Fruit fly (Drosophila melanogaster) whole organism, embryonic: Measurements from ENCODE around the gene CG9776.
A peak's percentile ranks its signal among the peaks of the same experiment; 100 is the strongest.

Experiments
- Bdp1 ChIP-seq: fragments of 200-800 bp; sonication (Bioruptor generic); optimal IDR thresholded peaks from 3 replicates; lab custom pipeline; 2016; ENCODE audit warnings: missing biosample characterization, missing genetic modification characterization
- CG10565 ChIP-seq: fragments of 200-800 bp; sonication (Bioruptor generic); optimal IDR thresholded peaks from 3 replicates; lab custom pipeline; 2016; ENCODE audit warnings: missing biosample characterization, mild to moderate bottlenecking, missing genetic modification characterization
- CG12219 ChIP-seq: fragments of 200-800 bp; sonication (Bioruptor generic); optimal IDR thresholded peaks from 3 replicates; lab custom pipeline; 2018; ENCODE audit warnings: missing biosample characterization, mild to moderate bottlenecking, missing genetic modification characterization
- CG12769 ChIP-seq: fragments of 200-800 bp; sonication (Bioruptor generic); optimal IDR thresholded peaks from 2 replicates; lab custom pipeline; 2019; ENCODE audit warnings: missing biosample characterization, mild to moderate bottlenecking, missing genetic modification characterization, moderate library complexity
- CG14860 ChIP-seq: fragments of 200-800 bp; sonication (Bioruptor generic); IDR thresholded peaks from 3 replicates; pipeline ENCODE4 v1.3.6; 2022; ENCODE audit warnings: missing biosample characterization, missing genetic modification characterization; ENCODE audit not compliant: partially characterized antibody
- CG16815 ChIP-seq: fragments of 200-800 bp; sonication (Bioruptor generic); optimal IDR thresholded peaks from 3 replicates; lab custom pipeline; 2017; ENCODE audit warnings: missing biosample characterization, mild to moderate bottlenecking, missing genetic modification characterization
- CG17361 ChIP-seq: fragments of 200-800 bp; sonication (Bioruptor generic); IDR thresholded peaks from 3 replicates; pipeline ENCODE4 v1.3.6; 2022; ENCODE audit warnings: missing biosample characterization, missing genetic modification characterization
- CG18011 ChIP-seq: fragments of 200-800 bp; sonication (Bioruptor generic); optimal IDR thresholded peaks from 2 replicates; lab custom pipeline; 2017; ENCODE audit warnings: missing biosample characterization, missing genetic modification characterization, mild to moderate bottlenecking, moderate library complexity, missing genotype
- CG18599 ChIP-seq: fragments of 200-800 bp; sonication (Bioruptor generic); optimal IDR thresholded peaks from 3 replicates; lab custom pipeline; 2017; ENCODE audit warnings: missing biosample characterization, missing genetic modification characterization, mild to moderate bottlenecking, moderate library complexity, missing genetic modification reagents
- CG18619 ChIP-seq: fragments of 200-800 bp; sonication (Bioruptor generic); optimal IDR thresholded peaks from 3 replicates; lab custom pipeline; 2017; ENCODE audit warnings: missing biosample characterization, mild to moderate bottlenecking, missing genetic modification characterization
- CG2875 ChIP-seq: fragments of 200-800 bp; sonication (Bioruptor generic); optimal IDR thresholded peaks from 2 replicates; lab custom pipeline; 2017; ENCODE audit warnings: missing biosample characterization, mild to moderate bottlenecking, missing genetic modification characterization, missing genetic modification reagents
- CG33557 ChIP-seq: fragments of 200-800 bp; sonication (Bioruptor generic); optimal IDR thresholded peaks from 2 replicates; lab custom pipeline; 2019; ENCODE audit warnings: missing biosample characterization, mild to moderate bottlenecking, missing genetic modification characterization, moderate library complexity
- CG3726 ChIP-seq: fragments of 200-800 bp; sonication (Bioruptor generic); IDR thresholded peaks from 3 replicates; pipeline ENCODE4, ENCODE4 v1.3.6; 2022; ENCODE audit warnings: missing biosample characterization, missing genetic modification characterization
- CG6272 ChIP-seq: fragments of 200-800 bp; sonication (Bioruptor generic); IDR thresholded peaks from 2 replicates; pipeline ENCODE4 v1.3.6; 2022; ENCODE audit warnings: missing biosample characterization, missing genetic modification characterization
- CG6689 ChIP-seq: fragments of 200-800 bp; sonication (Bioruptor generic); IDR thresholded peaks from 2 replicates; pipeline ENCODE4 v1.3.6; 2022; ENCODE audit warnings: missing biosample characterization, missing genetic modification characterization
- CG7839 ChIP-seq: fragments of 200-800 bp; sonication (Bioruptor generic); optimal IDR thresholded peaks from 3 replicates; lab custom pipeline; 2018; ENCODE audit warnings: missing biosample characterization, mild to moderate bottlenecking, missing genetic modification characterization, moderate library complexity
- CG7963 ChIP-seq: fragments of 200-800 bp; sonication (Bioruptor generic); IDR thresholded peaks from 3 replicates; pipeline ENCODE4 v1.3.6; 2022; ENCODE audit warnings: missing biosample characterization, missing genetic modification characterization; ENCODE audit not compliant: partially characterized antibody
- CG8388 ChIP-seq: fragments of 200-800 bp; sonication (Bioruptor generic); optimal IDR thresholded peaks from 2 replicates; lab custom pipeline; 2019; ENCODE audit warnings: missing biosample characterization, mild to moderate bottlenecking, missing genetic modification characterization, moderate library complexity
- D19B ChIP-seq: fragments of 200-800 bp; sonication (Bioruptor generic); optimal IDR thresholded peaks from 2 replicates; lab custom pipeline; 2017; ENCODE audit warnings: missing biosample characterization, mild to moderate bottlenecking, missing genetic modification characterization
- HHEX ChIP-seq: fragments of 200-800 bp; sonication (Bioruptor generic); optimal IDR thresholded peaks from 3 replicates; lab custom pipeline; 2017; ENCODE audit warnings: missing biosample characterization, mild to moderate bottlenecking, missing genetic modification characterization, missing genetic modification reagents
- HLH3B ChIP-seq: fragments of 200-800 bp; sonication (Bioruptor generic); IDR thresholded peaks from 2 replicates; pipeline ENCODE4 v1.3.6; 2022; ENCODE audit warnings: missing biosample characterization, missing genetic modification characterization
- Mad ChIP-seq: fragments of 200-800 bp; sonication (Bioruptor generic); optimal IDR thresholded peaks from 2 replicates; lab custom pipeline; 2016; ENCODE audit warnings: missing biosample characterization, missing genetic modification characterization
- NFAT ChIP-seq: fragments of 200-800 bp; sonication (Bioruptor generic); IDR thresholded peaks from 2 replicates; pipeline ENCODE4 v1.3.6; 2022; ENCODE audit warnings: missing biosample characterization, missing genetic modification characterization
- Nf-YC ChIP-seq: fragments of 200-800 bp; optimal IDR thresholded peaks from 3 replicates; lab custom pipeline; 2019; ENCODE audit warnings: missing biosample characterization, mild to moderate bottlenecking, missing genetic modification characterization, moderate library complexity
- NfI ChIP-seq: fragments of 200-800 bp; sonication (Bioruptor generic); optimal IDR thresholded peaks from 3 replicates; lab custom pipeline; 2018; ENCODE audit warnings: missing biosample characterization, mild to moderate bottlenecking, missing genetic modification characterization, moderate library complexity
- Opbp ChIP-seq: fragments of 200-800 bp; sonication (Bioruptor generic); IDR thresholded peaks from 3 replicates; pipeline ENCODE4 v1.3.6; 2022; ENCODE audit warnings: missing biosample characterization, missing genetic modification characterization; ENCODE audit not compliant: partially characterized antibody
- Ptx1 ChIP-seq: fragments of 200-800 bp; sonication (Bioruptor generic); IDR thresholded peaks from 2 replicates; pipeline ENCODE4 v1.3.6; 2022; ENCODE audit warnings: missing biosample characterization, missing genetic modification characterization
- Ssrp ChIP-seq: fragments of 200-800 bp; sonication (Bioruptor generic); optimal IDR thresholded peaks from 2 replicates; lab custom pipeline; 2018; ENCODE audit warnings: missing biosample characterization, mild to moderate bottlenecking, missing genetic modification characterization, moderate library complexity
- Trl ChIP-seq, 3 experiments: fragments of >200 bp in 2 of 3; fragments of 200-800 bp in 1 of 3; sonication (Bioruptor generic) in 1 of 3; optimal IDR thresholded peaks; 2 replicates in 1 of 3; 3 replicates in 2 of 3; lab custom pipeline; 2016 to 2017; ENCODE audit warnings: missing biosample characterization in 1 of 3, missing genetic modification characterization in 1 of 3
- YL-1 ChIP-seq: fragments of 200-800 bp; sonication (Bioruptor generic); optimal IDR thresholded peaks from 3 replicates; lab custom pipeline; 2017; ENCODE audit warnings: missing biosample characterization, mild to moderate bottlenecking, missing genetic modification characterization
- ato ChIP-seq: fragments of 200-800 bp; sonication (Bioruptor generic); IDR thresholded peaks from 2 replicates; pipeline ENCODE4 v1.3.6; 2022; ENCODE audit warnings: missing biosample characterization, missing genetic modification characterization; ENCODE audit not compliant: partially characterized antibody
- bigmax ChIP-seq: fragments of 200-800 bp; sonication (Bioruptor generic); optimal IDR thresholded peaks from 2 replicates; lab custom pipeline; 2018; ENCODE audit warnings: missing biosample characterization, mild to moderate bottlenecking, missing genetic modification characterization
- btn ChIP-seq: fragments of 200-800 bp; sonication (Bioruptor generic); optimal IDR thresholded peaks from 2 replicates; lab custom pipeline; 2016; ENCODE audit warnings: missing biosample characterization, missing genetic modification characterization
- caup ChIP-seq: fragments of 200-800 bp; sonication (Bioruptor generic); optimal IDR thresholded peaks from 3 replicates; lab custom pipeline; 2017; ENCODE audit warnings: missing biosample characterization, mild to moderate bottlenecking, missing genetic modification characterization, moderate library complexity; ENCODE audit not compliant: severe bottlenecking
- dmrt11E ChIP-seq: fragments of 200-800 bp; sonication (Bioruptor generic); optimal IDR thresholded peaks from 3 replicates; lab custom pipeline; 2018; ENCODE audit warnings: missing biosample characterization, mild to moderate bottlenecking, missing genetic modification characterization, moderate library complexity
- esg ChIP-seq: fragments of 200-800 bp; sonication (Bioruptor generic); conservative IDR thresholded peaks from 2 replicates; pipeline ENCODE4 v1.3.6; 2022; ENCODE audit warnings: missing biosample characterization, missing genetic modification characterization
- fd102C ChIP-seq: fragments of 200-800 bp; sonication (Bioruptor generic); optimal IDR thresholded peaks from 2 replicates; lab custom pipeline; 2018; ENCODE audit warnings: missing biosample characterization, mild to moderate bottlenecking, missing genetic modification characterization, moderate library complexity
- fru ChIP-seq: fragments of >200 bp; optimal IDR thresholded peaks from 2 replicates; lab custom pipeline; 2017
- hbn ChIP-seq: fragments of 200-800 bp; sonication (Bioruptor generic); IDR thresholded peaks from 2 replicates; pipeline ENCODE4 v1.3.6; 2022; ENCODE audit warnings: missing biosample characterization, missing genetic modification characterization; ENCODE audit not compliant: partially characterized antibody
- mam ChIP-seq: fragments of 200-800 bp; sonication (Bioruptor generic); optimal IDR thresholded peaks from 3 replicates; lab custom pipeline; 2016; ENCODE audit warnings: missing biosample characterization, missing genetic modification characterization
- nau ChIP-seq: fragments of 200-800 bp; sonication (Bioruptor generic); optimal IDR thresholded peaks from 3 replicates; lab custom pipeline; 2017; ENCODE audit warnings: missing biosample characterization, mild to moderate bottlenecking, missing genetic modification characterization, missing genetic modification reagents
- pfk ChIP-seq: fragments of 200-800 bp; sonication (Bioruptor generic); optimal IDR thresholded peaks from 2 replicates; lab custom pipeline; 2018; ENCODE audit warnings: missing biosample characterization, mild to moderate bottlenecking, missing genetic modification characterization, moderate library complexity
- phol ChIP-seq: fragments of 200-800 bp; sonication (Bioruptor generic); optimal IDR thresholded peaks from 3 replicates; lab custom pipeline; 2018; ENCODE audit warnings: missing biosample characterization, mild to moderate bottlenecking, missing genetic modification characterization, moderate library complexity
- ro ChIP-seq: fragments of 200-800 bp; sonication (Bioruptor generic); IDR thresholded peaks from 2 replicates; pipeline ENCODE4 v1.3.6; 2022; ENCODE audit warnings: missing biosample characterization, missing genetic modification characterization
- so ChIP-seq: fragments of 200-800 bp; sonication (Bioruptor generic); IDR thresholded peaks from 3 replicates; pipeline ENCODE4 v1.3.6; 2022; ENCODE audit warnings: missing biosample characterization, missing genetic modification characterization
- ssp ChIP-seq: fragments of 200-800 bp; sonication (Bioruptor generic); IDR thresholded peaks from 2 replicates; pipeline ENCODE4 v1.3.6; 2022; ENCODE audit warnings: missing biosample characterization, missing genetic modification characterization
- z ChIP-seq: fragments of 200-800 bp; sonication (Bioruptor generic); IDR thresholded peaks from 3 replicates; pipeline ENCODE4 v1.3.6; 2022; ENCODE audit warnings: missing biosample characterization, missing genetic modification characterization
- zfh1 ChIP-seq: fragments of 200-800 bp; sonication (Bioruptor generic); IDR thresholded peaks from 3 replicates; pipeline ENCODE4 v1.3.6; 2022; ENCODE audit warnings: missing biosample characterization, missing genetic modification characterization

The CG9776 gene

dm6 chr3R:4381079-4381919 lies 47.4 kb upstream of the CG9776 start, which contains the start of gene Cont (continued):
- TF ChIP-seq CG7839 (no peak), CG16815 (GFP tag; lab: Kevin White, UChicago) (no peak), NfI (no peak), CG18599 (GFP tag; lab: Kevin White, UChicago) (no peak), zfh1 (GFP tag; lab: Robert Waterston, UW) (no peak), CG6689 (GFP tag; lab: Robert Waterston, UW) (no peak), bigmax (GFP tag; lab: Kevin White, UChicago) (no peak), CG12769 (tag; lab: Kevin White, UChicago) (no peak), CG8388 (GFP tag; lab: Kevin White, UChicago) (no peak), HHEX (no peak), YL-1 (peak; percentile 79), Trl (optimal IDR thresholded peaks at IDR 0.05; lab: Kevin White, UChicago) (no peak), Trl (GFP tag; optimal IDR thresholded peaks at IDR 0.05; lab: Kevin White, UChicago) (no peak), dmrt11E (no peak), nau (GFP tag; lab: Kevin White, UChicago) (no peak), CG6272 (no peak), hbn (GFP tag; lab: Robert Waterston, UW) (peak; percentile 94), CG18619 (GFP tag; lab: Kevin White, UChicago) (no peak), CG17361 (GFP tag; lab: Robert Waterston, UW) (0 out of 3 replicates have a peak, but pooled peaks have one; percentile 10), ssp (no peak), CG2875 (no peak), Opbp (GFP tag; lab: Robert Waterston, UW) (peak; percentile 97), mam (peak; percentile 36), Ptx1 (no peak), CG33557 (no peak), CG10565 (GFP tag; lab: Kevin White, UChicago) (no peak), pfk (no peak), btn (GFP tag; lab: Kevin White, UChicago) (no peak), esg (GFP tag; lab: Robert Waterston, UW) (no peak), ro (GFP tag; lab: Robert Waterston, UW) (no peak), D19B (GFP tag; lab: Kevin White, UChicago) (no peak), NFAT (GFP tag; lab: Robert Waterston, UW) (no peak), ato (peak; percentile 97), HLH3B (GFP tag; lab: Robert Waterston, UW) (no peak), fru (lab: Kevin White, UChicago) (no peak), Ssrp (no peak), phol (tag; lab: Kevin White, UChicago) (peak; percentile 68), CG12219 (GFP tag; lab: Kevin White, UChicago) (no peak), Nf-YC (tag; lab: Kevin White, UChicago) (peak; percentile 0), CG14860 (GFP tag; lab: Robert Waterston, UW) (peak; percentile 93), CG18011 (no peak), Bdp1 (GFP tag; lab: Kevin White, UChicago) (no peak), so (GFP tag; lab: Robert Waterston, UW) (no peak), fd102C (GFP tag; lab: Kevin White, UChicago) (no peak), caup (GFP tag; lab: Kevin White, UChicago) (no peak), CG7963 (GFP tag; lab: Robert Waterston, UW) (peak; percentile 94), Mad (GFP tag; lab: Kevin White, UChicago) (peak; percentile 6), z (GFP tag; lab: Robert Waterston, UW) (no peak), CG3726 (no peak)
